Worm (Caenorhabditis elegans): ENCODE measurements around the gene ZK185.2.

DNA sequence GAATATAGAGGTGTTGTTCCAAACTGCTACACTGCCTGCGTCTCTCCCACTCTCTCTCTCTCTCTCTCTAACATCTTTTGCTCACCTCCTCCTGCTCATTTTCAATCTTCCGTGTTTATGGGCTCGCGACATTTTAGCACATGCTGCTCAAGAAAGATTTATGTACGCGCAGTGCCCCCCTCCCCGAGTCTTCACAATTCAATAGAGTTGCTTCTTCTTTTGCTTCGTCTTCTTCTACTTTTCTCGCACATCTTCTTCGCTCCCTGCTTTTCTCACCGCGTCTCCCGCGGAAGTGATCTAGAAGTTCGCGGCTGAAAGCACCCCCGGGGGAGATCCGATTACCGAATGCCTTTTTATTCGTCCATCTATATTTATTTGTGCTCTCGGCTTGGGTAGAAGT, 34.3 kb downstream of the ZK185.2 start:
- TF ChIP-seq klf-2 (GFP tag; conservative IDR thresholded peaks at IDR 0.05) (no peak), ztf-29 (GFP tag; IDR thresholded peaks at IDR 0.05) (no peak), cog-1 (tag; optimal IDR thresholded peaks at IDR 0.05) (no peak), T22C8.4 (GFP tag; IDR thresholded peaks at IDR 0.05) (no peak), flt-1 (GFP tag; IDR thresholded peaks at IDR 0.05) (no peak), ztf-23 (GFP tag; IDR thresholded peaks at IDR 0.05) (no peak), med-1 (GFP tag; optimal IDR thresholded peaks at IDR 0.05; ENCODE audit: insufficient read depth) (no peak), ref-1 (GFP tag; conservative IDR thresholded peaks at IDR 0.05) (no peak)
